Fruit fly (Drosophila melanogaster): Measurements from ENCODE around the gene Pus10.

Pus10 gene

DNA sequence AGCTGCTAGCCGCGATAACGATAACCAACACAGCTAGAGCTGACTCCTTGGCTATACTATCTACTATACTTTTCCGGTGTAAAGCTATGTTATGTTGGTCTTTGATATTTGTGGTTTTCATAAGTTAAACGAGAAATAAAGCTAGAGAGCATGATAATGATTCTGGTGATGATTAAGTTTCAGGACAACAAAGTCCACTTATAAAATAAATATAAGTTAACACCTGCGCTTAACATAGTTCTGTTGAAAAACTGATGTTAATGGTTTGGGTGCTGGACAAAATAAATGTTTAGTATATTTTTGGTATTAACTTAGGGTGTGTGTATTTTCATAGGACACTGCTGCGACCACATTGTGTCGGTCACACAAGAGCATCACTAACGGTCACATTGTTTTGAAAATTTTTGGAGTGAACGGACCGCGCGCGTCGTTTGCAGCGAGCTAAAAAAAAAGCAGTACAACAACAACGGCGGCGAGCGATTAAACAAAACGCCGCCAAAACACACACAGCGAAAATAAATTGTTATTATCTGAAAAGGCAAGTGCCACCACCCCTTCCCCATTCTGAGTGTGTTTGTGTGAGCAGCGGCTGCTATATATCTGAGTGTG is 3.6 kb upstream of the Pus10 start, which contains the start of the genes CG33635 and spen (continued):
- TF ChIP-seq caup (GFP tag; optimal IDR thresholded peaks at IDR 0.05; ENCODE audit: severe bottlenecking) (peak; percentile 49), CG1603 (tag; optimal IDR thresholded peaks at IDR 0.05) (peak; percentile 63), Nf-YB (GFP tag; optimal IDR thresholded peaks at IDR 0.05) (no peak), CG30431 (GFP tag; optimal IDR thresholded peaks at IDR 0.05) (no peak), Med (GFP tag) (peak; percentile 86), Sin3A (optimal IDR thresholded peaks at IDR 0.05) (peak; percentile 29), CG14860 (GFP tag; IDR thresholded peaks at IDR 0.05; ENCODE audit: partially characterized antibody) (no peak), CG17385 (GFP tag; optimal IDR thresholded peaks at IDR 0.05) (peak; percentile 56), ken (GFP tag; IDR thresholded peaks at IDR 0.05) (no peak), maf-S (GFP tag; optimal IDR thresholded peaks at IDR 0.05) (no peak), CG13624 (GFP tag; optimal IDR thresholded peaks at IDR 0.05) (peak; percentile 17), CG32532 (GFP tag; IDR thresholded peaks at IDR 0.05) (no peak), zf30C (GFP tag; optimal IDR thresholded peaks at IDR 0.05) (peak; percentile 24), sima (GFP tag; optimal IDR thresholded peaks at IDR 0.05) (no peak), CG18011 (GFP tag; optimal IDR thresholded peaks at IDR 0.05) (no peak), grn (GFP tag; optimal IDR thresholded peaks at IDR 0.05) (no peak), CG14050 (GFP tag; IDR thresholded peaks at IDR 0.05) (no peak), org-1 (GFP tag; optimal IDR thresholded peaks at IDR 0.05) (peak; percentile 44), Atf-2 (GFP tag; optimal IDR thresholded peaks at IDR 0.05) (no peak), CG16815 (GFP tag; optimal IDR thresholded peaks at IDR 0.05) (no peak), CG31224 (GFP tag; IDR thresholded peaks at IDR 0.05) (no peak), CG12744 (GFP tag; optimal IDR thresholded peaks at IDR 0.05) (peak; percentile 5), dm (GFP tag; optimal IDR thresholded peaks at IDR 0.05) (peak; percentile 25), CG6854 (GFP tag; optimal IDR thresholded peaks at IDR 0.05) (peak; percentile 57), CG14014 (GFP tag; IDR thresholded peaks at IDR 0.05) (no peak), tna (GFP tag; IDR thresholded peaks at IDR 0.05; ENCODE audit: partially characterized antibody) (no peak), fd3F (GFP tag; optimal IDR thresholded peaks at IDR 0.05) (no peak), mirr (GFP tag; optimal IDR thresholded peaks at IDR 0.05) (peak; percentile 80), CG7357 (GFP tag; IDR thresholded peaks at IDR 0.05) (no peak), crol (GFP tag; IDR thresholded peaks at IDR 0.05) (no peak), CG5245 (GFP tag; optimal IDR thresholded peaks at IDR 0.05) (no peak), HLH3B (GFP tag; IDR thresholded peaks at IDR 0.05) (no peak), gce (GFP tag; IDR thresholded peaks at IDR 0.05) (no peak), Ptx1 (GFP tag; IDR thresholded peaks at IDR 0.05) (no peak), ATbp (GFP tag; optimal IDR thresholded peaks at IDR 0.05) (no peak), CG7963 (GFP tag; IDR thresholded peaks at IDR 0.05; ENCODE audit: partially characterized antibody) (no peak), Hr78 (GFP tag; optimal IDR thresholded peaks at IDR 0.05) (no peak), Mes4 (GFP tag; optimal IDR thresholded peaks at IDR 0.05) (no peak), E2f1 (GFP tag; IDR thresholded peaks at IDR 0.05) (no peak), peb (GFP tag; IDR thresholded peaks at IDR 0.05) (no peak), exex (tag; optimal IDR thresholded peaks at IDR 0.05) (peak; percentile 61), knrl (GFP tag; IDR thresholded peaks at IDR 0.05; ENCODE audit: partially characterized antibody) (no peak), CG2678 (tag; optimal IDR thresholded peaks at IDR 0.05) (peak; percentile 40), CG8089 (GFP tag; optimal IDR thresholded peaks at IDR 0.05) (no peak), kni (GFP tag; optimal IDR thresholded peaks at IDR 0.05) (peak; percentile 66), CG14710 (tag; optimal IDR thresholded peaks at IDR 0.05) (peak; percentile 75), dmrt99B (tag; optimal IDR thresholded peaks at IDR 0.05) (no peak), CG2202 (tag; optimal IDR thresholded peaks at IDR 0.05) (peak; percentile 29), NFAT (GFP tag; IDR thresholded peaks at IDR 0.05) (no peak), chm (GFP tag; IDR thresholded peaks at IDR 0.05) (no peak), CG6791 (GFP tag; IDR thresholded peaks at IDR 0.05; ENCODE audit: partially characterized antibody) (no peak)

Measured in whole organism, embryonic.